Worm (Caenorhabditis elegans) whole organism, L1 larva: Measurements from ENCODE around the gene gcy-1.

ENCODE experiments used
- C34B4.2 ChIP-seq: sonication (generic microtip); optimal IDR thresholded peaks from 2 replicates; lab custom pipeline; 2017; ENCODE audit warnings: mild to moderate bottlenecking, missing genetic modification characterization, missing compliant biosample characterization
- ama-1 ChIP-seq: fragments of 150-350 bp; optimal IDR thresholded peaks from 2 replicates; lab custom pipeline; 2014
- lir-3 ChIP-seq: sonication (generic microtip); optimal IDR thresholded peaks from 2 replicates; lab custom pipeline; 2016; ENCODE audit warnings: mild to moderate bottlenecking, missing genetic modification characterization, moderate library complexity, missing compliant biosample characterization; ENCODE audit not compliant: poor library complexity
- nhr-12 ChIP-seq: sonication (generic microtip); optimal IDR thresholded peaks from 2 replicates; lab custom pipeline; 2017; ENCODE audit warnings: missing biosample characterization, missing genetic modification characterization
- nhr-20 ChIP-seq: sonication (generic microtip); optimal IDR thresholded peaks from 2 replicates; lab custom pipeline; 2016; ENCODE audit warnings: mild to moderate bottlenecking, missing genetic modification characterization, missing compliant biosample characterization
- pqm-1 ChIP-seq: sonication (generic microtip); optimal IDR thresholded peaks from 3 replicates; lab custom pipeline; 2017; ENCODE audit warnings: missing biosample characterization, missing genetic modification characterization
- zag-1 ChIP-seq: fragments of 150-350 bp; optimal IDR thresholded peaks from 2 replicates; lab custom pipeline; 2014; ENCODE audit warnings: missing biosample characterization, missing genetic modification characterization
- ztf-11 ChIP-seq, 2 experiments: sonication (generic microtip); optimal IDR thresholded peaks; 2 replicates each; lab custom pipeline; 2016 to 2017; ENCODE audit warnings: missing genetic modification characterization in 2 of 2, missing biosample characterization in 1 of 2, missing compliant biosample characterization in 1 of 2

- no peak for TF ChIP-seq nhr-12 (tag; lab: Kevin White, UChicago)
- TF ChIP-seq zag-1 (tag; lab: Kevin White, UChicago) = no peak
- TF ChIP-seq lir-3 (tag; lab: Kevin White, UChicago) = no peak
- TF ChIP-seq C34B4.2 (tag; lab: Kevin White, UChicago) = no peak
- TF ChIP-seq ztf-11 (tag; optimal IDR thresholded peaks at IDR 0.05; lab: Kevin White, UChicago) = no peak
- peak; percentile 69 for TF ChIP-seq nhr-20 (tag; lab: Kevin White, UChicago)
- no peak for TF ChIP-seq ama-1 (lab: Kevin White, UChicago)
- TF ChIP-seq pqm-1 = no peak
Measured at ce11 chrII:9560895-9561294, 44.2 kb upstream of the gcy-1 start.
